Worm (Caenorhabditis elegans): Measurements from ENCODE around the gene F54C9.11.

DNA sequence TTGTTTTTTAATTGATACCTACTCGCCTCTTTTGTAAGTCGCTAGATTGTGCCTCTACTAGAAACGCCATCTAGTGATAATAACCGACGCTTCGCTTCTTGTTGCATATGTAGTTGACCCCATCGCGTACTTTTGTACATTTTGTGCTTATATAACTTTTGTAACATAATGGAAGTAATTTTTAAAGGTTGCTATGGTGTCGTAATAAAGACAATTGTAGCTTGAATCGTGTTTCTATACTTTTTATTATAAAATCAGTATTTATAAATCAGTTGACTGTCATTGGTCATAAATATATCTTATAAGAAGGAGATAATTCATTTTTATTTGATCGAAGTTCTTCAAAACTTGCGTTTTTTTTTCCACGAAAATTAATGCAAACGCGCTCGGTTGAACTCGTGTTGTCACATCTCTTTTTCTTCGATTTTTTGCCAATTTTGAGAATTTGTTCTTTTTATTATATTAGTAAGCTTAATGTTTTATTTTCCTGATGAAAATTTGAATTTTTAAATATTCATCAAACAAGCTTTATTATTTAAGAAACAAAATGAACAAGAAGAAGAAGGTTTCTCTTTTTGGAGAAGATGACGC lies 7.3 kb downstream of the F54C9.11 start, which contains the start of gene F54C9.9:
- TF ChIP-seq ztf-25 (GFP tag; IDR thresholded peaks at IDR 0.05) (no peak), snpc-4 (GFP tag; optimal IDR thresholded peaks at IDR 0.05) (peak; percentile 44), snpc-4 (tag; optimal IDR thresholded peaks at IDR 0.05) (peak in 2 of 4 experiments; percentile 19 to 27), F57A8.1 (GFP tag; optimal IDR thresholded peaks at IDR 0.05) (no peak), C17E4.6 (GFP tag; IDR thresholded peaks at IDR 0.05) (peak; percentile 48; the same call in 1 of the 2 replicates), let-607 (tag; optimal IDR thresholded peaks at IDR 0.05) (no peak), nhr-120 (GFP tag; IDR thresholded peaks at IDR 0.05) (no peak), repo-1 (tag; optimal IDR thresholded peaks at IDR 0.05) (peak; percentile 17), dox-1 (GFP tag; IDR thresholded peaks at IDR 0.05) (no peak), unc-62 (GFP tag; optimal IDR thresholded peaks at IDR 0.05) (no peak), somi-1 (GFP tag; optimal IDR thresholded peaks at IDR 0.05) (no peak)

Measured in whole organism, young adult.